Worm (Caenorhabditis elegans) whole organism, young adult: Measurements from ENCODE around the gene E02H1.6.

ENCODE experiments used
- B0261.1 ChIP-seq: sonication (generic microtip); optimal IDR thresholded peaks from 2 replicates; lab custom pipeline; 2016; ENCODE audit warnings: mild to moderate bottlenecking, missing genetic modification characterization, moderate library complexity, missing compliant biosample characterization
- C17E4.6 ChIP-seq: fragments of 200-800 bp; sonication (Bioruptor generic); IDR thresholded peaks from 2 replicates; pipeline ENCODE4 v1.3.6; 2022; ENCODE audit warnings: missing genetic modification reagents, missing genetic modification characterization, missing compliant biosample characterization
- F23B12.7 ChIP-seq: sonication (generic microtip); optimal IDR thresholded peaks from 2 replicates; lab custom pipeline; 2017; ENCODE audit warnings: missing genetic modification characterization, mild to moderate bottlenecking, missing compliant biosample characterization, antibody characterized with exemption, moderate library complexity; ENCODE audit not compliant: insufficient read depth
- F49E8.2 ChIP-seq: sonication (generic microtip); optimal IDR thresholded peaks from 3 replicates; lab custom pipeline; 2017; ENCODE audit warnings: missing genetic modification characterization, mild to moderate bottlenecking, missing compliant biosample characterization, antibody characterized with exemption, moderate library complexity; ENCODE audit not compliant: insufficient read depth
- K11D2.4 ChIP-seq: fragments of 200-800 bp; sonication (Bioruptor generic); IDR thresholded peaks from 2 replicates; pipeline ENCODE4 v1.3.6; 2022; ENCODE audit warnings: missing genetic modification reagents, missing genetic modification characterization, missing compliant biosample characterization
- ceh-40 ChIP-seq: fragments of 200-800 bp; sonication (Bioruptor generic); IDR thresholded peaks from 2 replicates; pipeline ENCODE4 v1.3.6; 2022; ENCODE audit warnings: missing genetic modification characterization, missing compliant biosample characterization
- ets-4 ChIP-seq: fragments of 200-800 bp; sonication (Bioruptor generic); optimal IDR thresholded peaks from 2 replicates; lab custom pipeline; 2018; ENCODE audit warnings: mild to moderate bottlenecking, missing genetic modification characterization, missing compliant biosample characterization
- mcd-1 ChIP-seq: fragments of 200-800 bp; sonication (Bioruptor generic); IDR thresholded peaks from 2 replicates; pipeline ENCODE4 v1.3.6; 2022; ENCODE audit warnings: missing genetic modification reagents, missing genetic modification characterization, missing compliant biosample characterization
- mxl-1 ChIP-seq: sonication (generic microtip); optimal IDR thresholded peaks from 2 replicates; lab custom pipeline; 2016; ENCODE audit warnings: missing genetic modification characterization, missing compliant biosample characterization
- pha-4 ChIP-seq: fragments of 150-350 bp; sonication (generic microtip); optimal IDR thresholded peaks from 2 replicates; lab custom pipeline; 2014; ENCODE audit warnings: missing biosample characterization, missing genetic modification reagents, missing genetic modification characterization

ce11 chrII:9644940-9645634, 48.6 kb downstream of the E02H1.6 start:
- no peak for TF ChIP-seq F49E8.2
- TF ChIP-seq B0261.1, result no peak
- no peak for TF ChIP-seq ets-4
- TF ChIP-seq C17E4.6 (GFP tag; lab: Robert Waterston, UW), result no peak
- TF ChIP-seq ceh-40, result no peak
- TF ChIP-seq pha-4 (tag; lab: Kevin White, UChicago), result no peak
- TF ChIP-seq F23B12.7 (tag; lab: Kevin White, UChicago), result no peak
- TF ChIP-seq mxl-1 (tag; lab: Kevin White, UChicago), result no peak
- no peak for TF ChIP-seq K11D2.4
- no peak for TF ChIP-seq mcd-1 (GFP tag; lab: Robert Waterston, UW)
